Fruit fly (Drosophila melanogaster): ENCODE results near the gene Vps36.

The Vps36 gene

DNA sequence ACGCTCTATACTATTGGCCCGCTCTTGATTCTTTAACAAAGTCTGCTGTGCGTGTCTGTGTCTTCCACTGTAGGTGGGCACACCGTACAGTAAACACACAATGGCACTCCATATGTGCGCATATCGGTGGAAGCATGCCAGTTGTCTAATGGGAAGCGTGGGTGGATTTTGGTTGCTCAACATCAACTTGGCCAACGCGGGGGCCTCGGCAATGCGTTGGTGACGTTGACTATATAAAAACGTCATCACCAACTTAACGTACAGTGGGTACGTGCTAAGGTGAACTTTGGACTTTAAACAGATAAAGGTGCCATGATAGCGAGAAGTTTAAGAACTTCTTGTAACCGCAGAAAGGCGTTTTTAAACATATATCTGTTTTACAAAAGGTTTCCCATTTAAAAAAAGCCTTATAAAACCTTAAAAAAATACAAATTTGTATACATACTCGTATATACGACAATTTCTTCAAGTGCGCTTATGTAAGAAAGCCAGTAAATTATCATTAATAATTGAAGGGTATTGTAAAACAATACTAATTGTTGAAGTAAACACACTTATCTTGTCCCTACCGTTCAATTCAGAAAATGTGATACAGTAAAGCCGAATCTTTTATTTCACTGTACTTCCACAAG is 33.2 kb downstream of the Vps36 start (continued):
- TF ChIP-seq al (GFP tag; IDR thresholded peaks at IDR 0.05) (peak; percentile 55), CG6254 (GFP tag; optimal IDR thresholded peaks at IDR 0.05) (peak; percentile 17), Fer2 (tag; optimal IDR thresholded peaks at IDR 0.05) (no peak), CG9932 (GFP tag; IDR thresholded peaks at IDR 0.05) (peak; percentile 39; the same call in 1 of the 2 replicates), CG10543 (GFP tag; optimal IDR thresholded peaks at IDR 0.05) (peak; percentile 81), CG7839 (tag; optimal IDR thresholded peaks at IDR 0.05) (peak; percentile 67), fd96Cb (tag; optimal IDR thresholded peaks at IDR 0.05) (peak; percentile 12), sisA (GFP tag; IDR thresholded peaks at IDR 0.05) (peak; percentile 39), Fer1 (GFP tag; optimal IDR thresholded peaks at IDR 0.05) (peak; percentile 8), CG42726 (GFP tag; IDR thresholded peaks at IDR 0.05; ENCODE audit: partially characterized antibody) (no peak), otp (GFP tag; IDR thresholded peaks at IDR 0.05) (0 out of 3 replicates have a peak, but pooled peaks have one; percentile 25), CG9437 (GFP tag; optimal IDR thresholded peaks at IDR 0.05) (peak; percentile 20), br (optimal IDR thresholded peaks at IDR 0.05) (no peak), Dip2 (GFP tag; IDR thresholded peaks at IDR 0.05) (no peak), run (tag; optimal IDR thresholded peaks at IDR 0.05) (no peak), trem (tag; optimal IDR thresholded peaks at IDR 0.05) (no peak), CG4820 (GFP tag; optimal IDR thresholded peaks at IDR 0.05) (peak; percentile 2), CG4617 (GFP tag; optimal IDR thresholded peaks at IDR 0.05; ENCODE audit: borderline replicate concordance) (no peak), CG13424 (tag; optimal IDR thresholded peaks at IDR 0.05) (peak; percentile 53), CG10147 (GFP tag; optimal IDR thresholded peaks at IDR 0.05) (peak; percentile 40), CG3281 (GFP tag; optimal IDR thresholded peaks at IDR 0.05) (peak; percentile 78), CG16863 (GFP tag; optimal IDR thresholded peaks at IDR 0.05) (no peak), caup (GFP tag; optimal IDR thresholded peaks at IDR 0.05; ENCODE audit: severe bottlenecking) (peak; percentile 52), sob (GFP tag; IDR thresholded peaks at IDR 0.05) (peak; percentile 51; the same call in 1 of the 2 replicates), CG14441 (GFP tag; IDR thresholded peaks at IDR 0.05) (peak; percentile 56), CG12219 (GFP tag; optimal IDR thresholded peaks at IDR 0.05) (peak; percentile 31), CG11504 (tag; optimal IDR thresholded peaks at IDR 0.05) (peak; percentile 75), ken (GFP tag; IDR thresholded peaks at IDR 0.05) (no peak), p53 (GFP tag; optimal IDR thresholded peaks at IDR 0.05) (no peak), Bteb2 (GFP tag; optimal IDR thresholded peaks at IDR 0.05) (peak; percentile 1), MESR4 (GFP tag; optimal IDR thresholded peaks at IDR 0.05) (no peak), CG8281 (tag; optimal IDR thresholded peaks at IDR 0.05) (peak; percentile 0), Gug (GFP tag; IDR thresholded peaks at IDR 0.05) (peak; percentile 19; the same call in 1 of the 4 replicates), fd102C (GFP tag; optimal IDR thresholded peaks at IDR 0.05) (no peak), Neu2 (GFP tag; optimal IDR thresholded peaks at IDR 0.05; ENCODE audit: borderline replicate concordance) (no peak), CG15269 (tag; optimal IDR thresholded peaks at IDR 0.05) (peak; percentile 64), ftz-f1 (GFP tag; optimal IDR thresholded peaks at IDR 0.05) (no peak), CG1233 (GFP tag; optimal IDR thresholded peaks at IDR 0.05) (peak; percentile 13), mld (GFP tag; IDR thresholded peaks at IDR 0.05; ENCODE audit: partially characterized antibody) (no peak), CG10209 (GFP tag; optimal IDR thresholded peaks at IDR 0.05) (peak; percentile 41), BtbVII (GFP tag; optimal IDR thresholded peaks at IDR 0.05) (peak; percentile 69), CG3995 (GFP tag; optimal IDR thresholded peaks at IDR 0.05) (peak; percentile 0), unc-4 (GFP tag; IDR thresholded peaks at IDR 0.05; ENCODE audit: partially characterized antibody) (no peak), crp (GFP tag; optimal IDR thresholded peaks at IDR 0.05) (no peak), CG7786 (GFP tag; optimal IDR thresholded peaks at IDR 0.05) (peak; percentile 63), CG14050 (GFP tag; IDR thresholded peaks at IDR 0.05) (no peak), jigr1 (GFP tag; IDR thresholded peaks at IDR 0.05) (no peak), CG5245 (GFP tag; optimal IDR thresholded peaks at IDR 0.05) (no peak), nerfin-2 (GFP tag; IDR thresholded peaks at IDR 0.05; ENCODE audit: partially characterized antibody) (no peak)

Measured in whole organism, embryonic.